Fruit fly (Drosophila melanogaster) whole organism, embryonic: ENCODE results near the gene Sec63.
A peak's percentile ranks its signal among the peaks of the same experiment; 100 is the strongest.

ENCODE experiments used
- Adf1 ChIP-seq: fragments of 200-800 bp; sonication (Bioruptor generic); IDR thresholded peaks from 2 replicates; pipeline ENCODE4 v1.3.6; 2022; ENCODE audit warnings: missing biosample characterization, missing genetic modification characterization
- Atf3 ChIP-seq: fragments of 200-800 bp; sonication (Bioruptor generic); optimal IDR thresholded peaks from 3 replicates; lab custom pipeline; 2016; ENCODE audit warnings: missing biosample characterization, missing genetic modification characterization
- B-H1 ChIP-seq: fragments of 200-800 bp; sonication (Bioruptor generic); IDR thresholded peaks from 3 replicates; pipeline ENCODE4 v1.3.6; 2022; ENCODE audit warnings: missing biosample characterization, missing genetic modification characterization
- BEAF-32 ChIP-seq: fragments of 200-800 bp; sonication (Bioruptor generic); optimal IDR thresholded peaks from 3 replicates; lab custom pipeline; 2017; ENCODE audit warnings: missing biosample characterization, missing genetic modification characterization, mild to moderate bottlenecking, moderate library complexity, missing genetic modification reagents
- CG10209 ChIP-seq: fragments of 200-800 bp; sonication (Bioruptor generic); optimal IDR thresholded peaks from 3 replicates; lab custom pipeline; 2017; ENCODE audit warnings: missing biosample characterization, mild to moderate bottlenecking, missing genetic modification characterization, missing genetic modification reagents
- CG10979 ChIP-seq: fragments of 200-800 bp; sonication (Bioruptor generic); optimal IDR thresholded peaks from 2 replicates; lab custom pipeline; 2018; ENCODE audit warnings: missing biosample characterization, mild to moderate bottlenecking, missing genetic modification characterization, moderate library complexity
- CG11247 ChIP-seq: fragments of 200-800 bp; sonication (Bioruptor generic); IDR thresholded peaks from 2 replicates; pipeline ENCODE4 v1.3.6; 2022; ENCODE audit warnings: missing biosample characterization, missing genetic modification characterization
- CG12769 ChIP-seq: fragments of 200-800 bp; sonication (Bioruptor generic); optimal IDR thresholded peaks from 2 replicates; lab custom pipeline; 2019; ENCODE audit warnings: missing biosample characterization, mild to moderate bottlenecking, missing genetic modification characterization, moderate library complexity
- CG15011 ChIP-seq: fragments of 200-800 bp; sonication (Bioruptor generic); optimal IDR thresholded peaks from 3 replicates; lab custom pipeline; 2018; ENCODE audit warnings: missing biosample characterization, mild to moderate bottlenecking, missing genetic modification characterization
- CG18011 ChIP-seq: fragments of 200-800 bp; sonication (Bioruptor generic); optimal IDR thresholded peaks from 2 replicates; lab custom pipeline; 2017; ENCODE audit warnings: missing biosample characterization, missing genetic modification characterization, mild to moderate bottlenecking, moderate library complexity, missing genotype
- CG2202 ChIP-seq: fragments of 200-800 bp; sonication (Bioruptor generic); optimal IDR thresholded peaks from 2 replicates; lab custom pipeline; 2018; ENCODE audit warnings: missing biosample characterization, mild to moderate bottlenecking, missing genetic modification characterization
- CG2678 ChIP-seq: fragments of 200-800 bp; sonication (Bioruptor generic); optimal IDR thresholded peaks from 3 replicates; lab custom pipeline; 2019; ENCODE audit warnings: missing biosample characterization, mild to moderate bottlenecking, missing genetic modification characterization, moderate library complexity
- CG2875 ChIP-seq: fragments of 200-800 bp; sonication (Bioruptor generic); optimal IDR thresholded peaks from 2 replicates; lab custom pipeline; 2017; ENCODE audit warnings: missing biosample characterization, mild to moderate bottlenecking, missing genetic modification characterization, missing genetic modification reagents
- CG2889 ChIP-seq: fragments of 200-800 bp; sonication (Bioruptor generic); IDR thresholded peaks from 3 replicates; pipeline ENCODE4 v1.3.6; 2022; ENCODE audit warnings: missing biosample characterization, missing genetic modification characterization
- CG34422 ChIP-seq: fragments of 200-800 bp; sonication (Bioruptor generic); IDR thresholded peaks from 3 replicates; pipeline ENCODE4 v1.3.6; 2022; ENCODE audit warnings: missing biosample characterization, missing genetic modification characterization
- CG4360 ChIP-seq: fragments of 200-800 bp; sonication (Bioruptor generic); IDR thresholded peaks from 2 replicates; pipeline ENCODE4 v1.3.6; 2022; ENCODE audit warnings: missing biosample characterization, missing genetic modification characterization
- CG4820 ChIP-seq: fragments of 200-800 bp; sonication (Bioruptor generic); optimal IDR thresholded peaks from 3 replicates; lab custom pipeline; 2016; ENCODE audit warnings: missing biosample characterization, missing genetic modification characterization
- CG7786 ChIP-seq: fragments of 200-800 bp; sonication (Bioruptor generic); optimal IDR thresholded peaks from 2 replicates; lab custom pipeline; 2016; ENCODE audit warnings: missing biosample characterization, missing genetic modification characterization
- CG8924 ChIP-seq: fragments of 200-800 bp; optimal IDR thresholded peaks from 3 replicates; lab custom pipeline; 2019; ENCODE audit warnings: missing biosample characterization, mild to moderate bottlenecking, missing genetic modification characterization, moderate library complexity
- Camta ChIP-seq: fragments of 200-800 bp; sonication (Bioruptor generic); optimal IDR thresholded peaks from 2 replicates; lab custom pipeline; 2016; ENCODE audit warnings: missing biosample characterization, missing genetic modification characterization
- CrebB ChIP-seq: fragments of 200-800 bp; sonication (Bioruptor generic); optimal IDR thresholded peaks from 3 replicates; lab custom pipeline; 2018; ENCODE audit warnings: missing biosample characterization, mild to moderate bottlenecking, missing genetic modification characterization
- Dek ChIP-seq: fragments of 200-800 bp; sonication (Bioruptor generic); optimal IDR thresholded peaks from 3 replicates; lab custom pipeline; 2019; ENCODE audit warnings: missing biosample characterization, mild to moderate bottlenecking, missing genetic modification characterization, moderate library complexity
- Elba2 ChIP-seq: fragments of 200-800 bp; sonication (Bioruptor generic); optimal IDR thresholded peaks from 3 replicates; lab custom pipeline; 2016; ENCODE audit warnings: missing biosample characterization, missing genetic modification characterization
- Fer1 ChIP-seq: fragments of 200-800 bp; sonication (Bioruptor generic); optimal IDR thresholded peaks from 2 replicates; lab custom pipeline; 2017; ENCODE audit warnings: missing biosample characterization, mild to moderate bottlenecking, missing genetic modification characterization
- HLH4C ChIP-seq: fragments of 200-800 bp; sonication (Bioruptor generic); IDR thresholded peaks from 3 replicates; pipeline ENCODE4 v1.3.6; 2022; ENCODE audit warnings: missing biosample characterization, missing genetic modification characterization; ENCODE audit not compliant: partially characterized antibody
- Hr3 ChIP-seq: fragments of 200-800 bp; sonication (Bioruptor generic); optimal IDR thresholded peaks from 3 replicates; lab custom pipeline; 2016; ENCODE audit warnings: missing biosample characterization, missing genetic modification characterization
- Nf-YB ChIP-seq: fragments of 200-800 bp; sonication (Bioruptor generic); optimal IDR thresholded peaks from 3 replicates; lab custom pipeline; 2019; ENCODE audit warnings: missing biosample characterization, mild to moderate bottlenecking, missing genetic modification characterization, moderate library complexity
- Nf-YC ChIP-seq: fragments of 200-800 bp; optimal IDR thresholded peaks from 3 replicates; lab custom pipeline; 2019; ENCODE audit warnings: missing biosample characterization, mild to moderate bottlenecking, missing genetic modification characterization, moderate library complexity
- Ravus ChIP-seq: fragments of 200-800 bp; sonication (Bioruptor generic); IDR thresholded peaks from 2 replicates; pipeline ENCODE4 v1.3.6; 2022; ENCODE audit warnings: missing biosample characterization, missing genetic modification characterization
- Sin3A ChIP-seq: fragments of >200 bp; optimal IDR thresholded peaks from 2 replicates; lab custom pipeline; 2018
- Ssrp ChIP-seq: fragments of 200-800 bp; sonication (Bioruptor generic); optimal IDR thresholded peaks from 2 replicates; lab custom pipeline; 2018; ENCODE audit warnings: missing biosample characterization, mild to moderate bottlenecking, missing genetic modification characterization, moderate library complexity
- aop ChIP-seq: fragments of 200-800 bp; sonication (Bioruptor generic); IDR thresholded peaks from 2 replicates; pipeline ENCODE4 v1.3.6; 2022; ENCODE audit warnings: missing biosample characterization, missing genetic modification characterization
- ato ChIP-seq: fragments of 200-800 bp; sonication (Bioruptor generic); IDR thresholded peaks from 2 replicates; pipeline ENCODE4 v1.3.6; 2022; ENCODE audit warnings: missing biosample characterization, missing genetic modification characterization; ENCODE audit not compliant: partially characterized antibody
- bcd ChIP-seq: fragments of 200-800 bp; sonication (Bioruptor generic); optimal IDR thresholded peaks from 2 replicates; lab custom pipeline; 2017; ENCODE audit warnings: missing biosample characterization, mild to moderate bottlenecking, missing genetic modification characterization
- bsh ChIP-seq, 2 experiments: fragments of 200-800 bp; sonication (Bioruptor generic); optimal IDR thresholded peaks; 2 replicates each; lab custom pipeline; 2017 to 2018; ENCODE audit warnings: mild to moderate bottlenecking in 2 of 2, missing biosample characterization in 2 of 2, missing genetic modification characterization in 2 of 2, moderate library complexity in 1 of 2
- cg ChIP-seq: fragments of 200-800 bp; sonication (Bioruptor generic); optimal IDR thresholded peaks from 3 replicates; lab custom pipeline; 2019; ENCODE audit warnings: missing biosample characterization, mild to moderate bottlenecking, missing genetic modification characterization, moderate library complexity
- crp ChIP-seq, 2 experiments: fragments of 200-800 bp; sonication (Bioruptor generic); optimal IDR thresholded peaks; 2 replicates in 1 of 2; 3 replicates in 1 of 2; lab custom pipeline; 2017; ENCODE audit warnings: missing biosample characterization in 2 of 2, missing genetic modification characterization in 2 of 2, mild to moderate bottlenecking in 1 of 2, moderate library complexity in 1 of 2
- fd96Cb ChIP-seq: fragments of 200-800 bp; sonication (Bioruptor generic); optimal IDR thresholded peaks from 2 replicates; lab custom pipeline; 2018; ENCODE audit warnings: missing biosample characterization, mild to moderate bottlenecking, missing genetic modification characterization, moderate library complexity
- hth ChIP-seq: fragments of >200 bp; optimal IDR thresholded peaks from 2 replicates; lab custom pipeline; 2017; ENCODE audit warnings: inconsistent platforms
- insv ChIP-seq, 2 experiments: fragments of 200-800 bp; sonication (Bioruptor generic); optimal IDR thresholded peaks; 3 replicates each; lab custom pipeline; 2016 to 2018; ENCODE audit warnings: missing biosample characterization in 2 of 2, missing genetic modification characterization in 2 of 2
- kah ChIP-seq: fragments of 200-800 bp; sonication (Bioruptor generic); optimal IDR thresholded peaks from 2 replicates; lab custom pipeline; 2018; ENCODE audit warnings: missing biosample characterization, mild to moderate bottlenecking, missing genetic modification characterization
- p53 ChIP-seq: fragments of 200-800 bp; sonication (Bioruptor generic); optimal IDR thresholded peaks from 2 replicates; lab custom pipeline; 2016; ENCODE audit warnings: missing biosample characterization, missing genetic modification characterization
- peb ChIP-seq: fragments of 200-800 bp; sonication (Bioruptor generic); IDR thresholded peaks from 2 replicates; pipeline ENCODE4 v1.3.6; 2022; ENCODE audit warnings: missing biosample characterization, missing genetic modification characterization
- pros ChIP-seq: fragments of 200-800 bp; sonication (Bioruptor generic); optimal IDR thresholded peaks from 3 replicates; lab custom pipeline; 2019; ENCODE audit warnings: missing biosample characterization, mild to moderate bottlenecking, missing genetic modification characterization, moderate library complexity
- sc ChIP-seq, 3 experiments: fragments of >200 bp in 2 of 3; fragments of 200-800 bp in 1 of 3; sonication (Bioruptor generic) in 1 of 3; optimal IDR thresholded peaks; 2 replicates in 2 of 3; 3 replicates in 1 of 3; lab custom pipeline; 2017; ENCODE audit warnings: mild to moderate bottlenecking in 1 of 3, missing biosample characterization in 1 of 3, missing genetic modification characterization in 1 of 3, missing genetic modification reagents in 1 of 3
- sens ChIP-seq: fragments of 200-800 bp; sonication (Bioruptor generic); peaks from one replicate; lab custom pipeline; 2016; ENCODE audit warnings: missing biosample characterization, missing genetic modification characterization
- sqz ChIP-seq: fragments of 200-800 bp; sonication (Bioruptor generic); optimal IDR thresholded peaks from 3 replicates; lab custom pipeline; 2018; ENCODE audit warnings: missing biosample characterization, mild to moderate bottlenecking, missing genetic modification characterization
- ssp ChIP-seq: fragments of 200-800 bp; sonication (Bioruptor generic); IDR thresholded peaks from 2 replicates; pipeline ENCODE4 v1.3.6; 2022; ENCODE audit warnings: missing biosample characterization, missing genetic modification characterization
- trem ChIP-seq: fragments of 200-800 bp; optimal IDR thresholded peaks from 3 replicates; lab custom pipeline; 2019; ENCODE audit warnings: missing biosample characterization, mild to moderate bottlenecking, missing genetic modification characterization, moderate library complexity
- trh ChIP-seq: fragments of 200-800 bp; sonication (Bioruptor generic); optimal IDR thresholded peaks from 2 replicates; lab custom pipeline; 2016; ENCODE audit warnings: missing biosample characterization, missing genetic modification characterization

Gene Sec63

dm6 chr3L:7361095-7361522 is 748 bp downstream of the Sec63 start (continued):
- TF ChIP-seq CG4820 (GFP tag; lab: Kevin White, UChicago), result peak; percentile 98
- TF ChIP-seq CG2678 (tag; lab: Kevin White, UChicago), result peak; percentile 46
- no peak for TF ChIP-seq bcd (GFP tag; lab: Kevin White, UChicago)
- TF ChIP-seq sc (optimal IDR thresholded peaks at IDR 0.05; lab: Kevin White, UChicago), result no peak
- no peak for TF ChIP-seq sc (GFP tag; optimal IDR thresholded peaks at IDR 0.05; lab: Kevin White, UChicago)
- no peak for TF ChIP-seq fd96Cb (tag; lab: Kevin White, UChicago)
- TF ChIP-seq CG10209 (GFP tag; lab: Kevin White, UChicago), result no peak
- TF ChIP-seq CG2875 (GFP tag; lab: Kevin White, UChicago), result no peak
- no peak for TF ChIP-seq CG2202 (tag; lab: Kevin White, UChicago)
- peak; percentile 18 for TF ChIP-seq Fer1
- TF ChIP-seq trem, result peak; percentile 33
- TF ChIP-seq Atf3 (GFP tag; lab: Kevin White, UChicago), result no peak
- no peak for TF ChIP-seq Camta (GFP tag; lab: Kevin White, UChicago)
- no peak for TF ChIP-seq hth (lab: Kevin White, UChicago)
- no peak for TF ChIP-seq CG15011 (GFP tag; lab: Kevin White, UChicago)
- no peak for TF ChIP-seq ssp (GFP tag; lab: Robert Waterston, UW)
- no peak for TF ChIP-seq Hr3 (GFP tag; lab: Kevin White, UChicago)
- no peak for TF ChIP-seq BEAF-32 (GFP tag; lab: Kevin White, UChicago)
- no peak for TF ChIP-seq trh

dm6 chr3L:7364717-7365278 is 4.4 kb downstream of the Sec63 start:
- TF ChIP-seq insv (GFP tag; optimal IDR thresholded peaks at IDR 0.05; lab: Kevin White, UChicago) (peak; percentile 59 to 96), crp (GFP tag; optimal IDR thresholded peaks at IDR 0.05; lab: Kevin White, UChicago) (no peak), CG2889 (GFP tag; lab: Robert Waterston, UW) (no peak), sens (GFP tag; lab: Kevin White, UChicago) (peak; percentile 61), pros (GFP tag; lab: Kevin White, UChicago) (peak; percentile 35), CG8924 (tag; lab: Kevin White, UChicago) (peak; percentile 14), CG7786 (no peak), CrebB (tag; lab: Kevin White, UChicago) (no peak), sqz (GFP tag; lab: Kevin White, UChicago) (peak; percentile 4), ato (GFP tag; lab: Robert Waterston, UW) (no peak), Dek (tag; lab: Kevin White, UChicago) (no peak), Sin3A (no peak), CG34422 (0 out of 3 replicates have a peak, but pooled peaks have one; percentile 14), bsh (GFP tag; optimal IDR thresholded peaks at IDR 0.05; lab: Kevin White, UChicago) (no peak), HLH4C (no peak), Nf-YC (tag; lab: Kevin White, UChicago) (peak; percentile 47), B-H1 (GFP tag; lab: Robert Waterston, UW) (no peak), cg (GFP tag; lab: Kevin White, UChicago) (peak; percentile 69), Elba2 (peak; percentile 51), Nf-YB (GFP tag; lab: Kevin White, UChicago) (peak; percentile 43), CG12769 (no peak), CG18011 (GFP tag; lab: Kevin White, UChicago) (no peak), Ssrp (tag; lab: Kevin White, UChicago) (no peak), aop (GFP tag; lab: Robert Waterston, UW) (peak; percentile 3; the same call in 1 of the 2 replicates), Ravus (no peak), peb (GFP tag; lab: Robert Waterston, UW) (no peak), CG10979 (tag; lab: Kevin White, UChicago) (no peak), CG4360 (peak; percentile 97), kah (GFP tag; lab: Kevin White, UChicago) (no peak), p53 (GFP tag; lab: Kevin White, UChicago) (no peak), CG11247 (GFP tag; lab: Robert Waterston, UW) (no peak), Adf1 (GFP tag; lab: Robert Waterston, UW) (peak; percentile 85)
